Worm (Caenorhabditis elegans) whole organism, L4/young adult: ENCODE results near the gene snt-5.

Source experiments
- W03F9.2 ChIP-seq: fragments of 150-350 bp; optimal IDR thresholded peaks from 2 replicates; lab custom pipeline; 2014; ENCODE audit warnings: missing biosample characterization, missing genetic modification characterization
- dao-5 ChIP-seq: sonication (generic microtip); optimal IDR thresholded peaks from 2 replicates; lab custom pipeline; 2016; ENCODE audit warnings: missing genotype, missing genetic modification characterization, moderate library complexity, missing compliant biosample characterization
- him-1 ChIP-seq: sonication (generic microtip); optimal IDR thresholded peaks from 2 replicates; lab custom pipeline; 2016; ENCODE audit warnings: missing genotype, missing genetic modification reagents, missing genetic modification characterization, missing compliant biosample characterization

DNA sequence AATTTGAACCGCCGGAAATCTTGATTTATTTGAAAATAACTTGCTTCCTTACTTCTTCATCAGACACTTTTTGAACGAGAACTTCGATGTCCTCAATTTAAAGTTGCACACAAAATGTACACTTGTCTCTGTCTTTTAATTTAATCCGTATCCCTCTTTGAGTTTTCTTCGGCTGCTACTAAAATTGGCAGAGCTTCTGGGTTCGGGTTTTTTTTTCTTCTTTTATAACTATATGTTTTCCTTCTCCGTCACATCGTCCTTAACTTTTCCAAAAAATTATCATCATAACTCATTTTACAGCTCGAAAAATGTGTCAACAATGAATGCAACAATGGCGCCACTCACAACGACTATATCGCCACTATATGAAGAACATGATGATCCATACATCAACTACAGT, 59.5 kb downstream of the snt-5 start, which contains the start of gene glb-33:
- no peak for TF ChIP-seq him-1
- TF ChIP-seq W03F9.2 (tag; lab: Kevin White, UChicago), result no peak
- no peak for TF ChIP-seq dao-5 (tag; lab: Kevin White, UChicago)
